Fruit fly (Drosophila melanogaster): ENCODE results near the gene CG9578.
A peak's percentile ranks its signal among the peaks of the same experiment; 100 is the strongest.

CG9578 gene

DNA sequence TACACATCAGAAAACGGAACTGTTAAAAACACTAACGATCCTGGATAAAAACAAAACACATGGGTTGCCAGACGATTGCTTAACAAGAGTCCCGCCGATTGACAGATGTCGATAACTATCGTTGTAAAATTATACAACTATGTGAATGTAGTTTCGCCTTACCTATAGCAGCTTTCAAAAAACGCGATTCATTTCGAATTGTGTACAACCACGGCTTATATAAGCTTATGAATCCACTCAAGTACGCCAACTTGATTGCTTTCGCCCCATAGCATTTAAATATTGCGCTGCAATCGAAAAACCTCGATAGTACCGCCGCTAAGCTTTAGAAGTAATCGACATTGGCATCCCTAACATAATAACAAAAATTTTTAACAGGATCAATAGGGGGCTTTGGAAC, at the start of gene CG9578, which contains the start of gene CG9581 (continued):
- no peak for TF ChIP-seq pros (GFP tag; optimal IDR thresholded peaks at IDR 0.05)
- no peak for TF ChIP-seq Lpt (GFP tag; optimal IDR thresholded peaks at IDR 0.05)
- no peak for TF ChIP-seq mirr (GFP tag; optimal IDR thresholded peaks at IDR 0.05)
- TF ChIP-seq MESR4 (GFP tag; optimal IDR thresholded peaks at IDR 0.05), result no peak
- TF ChIP-seq CG3838 (GFP tag; optimal IDR thresholded peaks at IDR 0.05), result no peak
- no peak for TF ChIP-seq fd102C (GFP tag; optimal IDR thresholded peaks at IDR 0.05)
- TF ChIP-seq CG34376 (GFP tag; optimal IDR thresholded peaks at IDR 0.05), result no peak
- peak; percentile 87 for TF ChIP-seq sna (GFP tag; IDR thresholded peaks at IDR 0.05; ENCODE audit: partially characterized antibody)
- no peak for TF ChIP-seq pum (GFP tag; optimal IDR thresholded peaks at IDR 0.05)
- TF ChIP-seq grn (GFP tag; optimal IDR thresholded peaks at IDR 0.05), result no peak
- TF ChIP-seq CG2202 (tag; optimal IDR thresholded peaks at IDR 0.05), result no peak
- no peak for TF ChIP-seq CG8290 (GFP tag; optimal IDR thresholded peaks at IDR 0.05)
- no peak for TF ChIP-seq CG8290 (tag; optimal IDR thresholded peaks at IDR 0.05)
- no peak for TF ChIP-seq CG12942 (GFP tag; optimal IDR thresholded peaks at IDR 0.05)
- no peak for TF ChIP-seq Oli (tag; optimal IDR thresholded peaks at IDR 0.05)
- no peak for TF ChIP-seq CG7357 (GFP tag; IDR thresholded peaks at IDR 0.05)
- no peak for TF ChIP-seq CG6175 (GFP tag; IDR thresholded peaks at IDR 0.05)
- TF ChIP-seq Hr51 (GFP tag; optimal IDR thresholded peaks at IDR 0.05), result no peak
- TF ChIP-seq ranshi (GFP tag; IDR thresholded peaks at IDR 0.05), result no peak
- no peak for TF ChIP-seq Sry-β (GFP tag; optimal IDR thresholded peaks at IDR 0.05)
- TF ChIP-seq Doc3 (GFP tag; IDR thresholded peaks at IDR 0.05; ENCODE audit: partially characterized antibody), result peak; percentile 77
- TF ChIP-seq CG1792 (GFP tag; optimal IDR thresholded peaks at IDR 0.05), result no peak
- TF ChIP-seq zfh1 (GFP tag; IDR thresholded peaks at IDR 0.05), result no peak
- no peak for TF ChIP-seq lab (GFP tag; optimal IDR thresholded peaks at IDR 0.05)
- TF ChIP-seq CG10267 (tag; optimal IDR thresholded peaks at IDR 0.05), result peak; percentile 8
- TF ChIP-seq gem (tag; optimal IDR thresholded peaks at IDR 0.05), result no peak
- peak; percentile 63 for TF ChIP-seq CG1603 (tag; optimal IDR thresholded peaks at IDR 0.05)
- peak; percentile 35; the same call in 1 of the 2 replicates for TF ChIP-seq Bgb (GFP tag; IDR thresholded peaks at IDR 0.05; ENCODE audit: partially characterized antibody)
- no peak for TF ChIP-seq slbo (GFP tag; IDR thresholded peaks at IDR 0.05)
- no peak for TF ChIP-seq CG8478 (optimal IDR thresholded peaks at IDR 0.05)
- no peak for TF ChIP-seq Meics (GFP tag; optimal IDR thresholded peaks at IDR 0.05)
- no peak for TF ChIP-seq cad (GFP tag; optimal IDR thresholded peaks at IDR 0.05)
- TF ChIP-seq Ptx1 (GFP tag; IDR thresholded peaks at IDR 0.05), result no peak
- TF ChIP-seq BEAF-32 (GFP tag; optimal IDR thresholded peaks at IDR 0.05), result peak; percentile 79
- TF ChIP-seq CG15514 (GFP tag; optimal IDR thresholded peaks at IDR 0.05), result peak; percentile 5
- TF ChIP-seq dysf (GFP tag; IDR thresholded peaks at IDR 0.05), result no peak; the same call in 2 of the 3 replicates
- no peak for TF ChIP-seq Bteb2 (GFP tag; optimal IDR thresholded peaks at IDR 0.05)
- TF ChIP-seq sisA (GFP tag; IDR thresholded peaks at IDR 0.05), result no peak
- no peak for TF ChIP-seq CG10431 (GFP tag; optimal IDR thresholded peaks at IDR 0.05)
- peak; percentile 28 for TF ChIP-seq nmo (GFP tag; optimal IDR thresholded peaks at IDR 0.05)
- TF ChIP-seq CG17612 (GFP tag; IDR thresholded peaks at IDR 0.05), result no peak
- peak; percentile 26 for TF ChIP-seq CG4617 (GFP tag; optimal IDR thresholded peaks at IDR 0.05; ENCODE audit: borderline replicate concordance)
- TF ChIP-seq CG7928 (GFP tag; optimal IDR thresholded peaks at IDR 0.05), result peak; percentile 22
- TF ChIP-seq CG10147 (GFP tag; optimal IDR thresholded peaks at IDR 0.05), result no peak
- no peak for TF ChIP-seq lbe (GFP tag; optimal IDR thresholded peaks at IDR 0.05)
- TF ChIP-seq ind (GFP tag; optimal IDR thresholded peaks at IDR 0.05), result no peak
- TF ChIP-seq CG15696 (tag; optimal IDR thresholded peaks at IDR 0.05), result no peak
- no peak for TF ChIP-seq CG6654 (GFP tag; optimal IDR thresholded peaks at IDR 0.05)
- TF ChIP-seq Deaf1 (tag; optimal IDR thresholded peaks at IDR 0.05), result no peak
- no peak for TF ChIP-seq br (optimal IDR thresholded peaks at IDR 0.05)
- no peak for TF ChIP-seq CG5180 (GFP tag; optimal IDR thresholded peaks at IDR 0.05)
- TF ChIP-seq CG18764 (GFP tag; optimal IDR thresholded peaks at IDR 0.05), result no peak
